Fruit fly (Drosophila melanogaster): ENCODE measurements around the gene out.
A peak's percentile ranks its signal among the peaks of the same experiment; 100 is the strongest.

out gene

dm6 chrX:19298785-19299114 lies 23.2 kb downstream of the out start (continued):
- TF ChIP-seq dati (GFP tag; IDR thresholded peaks at IDR 0.05) (0 out of 2 replicates have a peak, but pooled peaks have one; percentile 10), CG15479 (GFP tag; optimal IDR thresholded peaks at IDR 0.05) (no peak), CG12104 (GFP tag; optimal IDR thresholded peaks at IDR 0.05) (no peak), MTF-1 (GFP tag; optimal IDR thresholded peaks at IDR 0.05; ENCODE audit: borderline replicate concordance) (peak; percentile 23), cg (GFP tag; optimal IDR thresholded peaks at IDR 0.05) (no peak), mld (GFP tag; IDR thresholded peaks at IDR 0.05; ENCODE audit: partially characterized antibody) (no peak), row (GFP tag; IDR thresholded peaks at IDR 0.05) (peak; percentile 75), Dfd (GFP tag; optimal IDR thresholded peaks at IDR 0.05) (no peak), CG2116 (GFP tag; optimal IDR thresholded peaks at IDR 0.05) (no peak), CG7786 (GFP tag; optimal IDR thresholded peaks at IDR 0.05) (no peak), CG3995 (GFP tag; optimal IDR thresholded peaks at IDR 0.05) (no peak), twi (tag; optimal IDR thresholded peaks at IDR 0.05) (peak; percentile 5), bbx (GFP tag; IDR thresholded peaks at IDR 0.05; ENCODE audit: partially characterized antibody) (no peak), Hsf (GFP tag; optimal IDR thresholded peaks at IDR 0.05) (peak; percentile 32), sna (GFP tag; IDR thresholded peaks at IDR 0.05; ENCODE audit: partially characterized antibody) (no peak), CG13775 (GFP tag; optimal IDR thresholded peaks at IDR 0.05) (peak; percentile 23), hth (optimal IDR thresholded peaks at IDR 0.05) (no peak), CG31365 (tag; optimal IDR thresholded peaks at IDR 0.05) (no peak), CG10565 (GFP tag; optimal IDR thresholded peaks at IDR 0.05) (no peak), corto (GFP tag; optimal IDR thresholded peaks at IDR 0.05) (no peak), CG33557 (GFP tag; optimal IDR thresholded peaks at IDR 0.05) (no peak), peb (GFP tag; IDR thresholded peaks at IDR 0.05) (no peak), prd (optimal IDR thresholded peaks at IDR 0.05) (no peak), prd (GFP tag; IDR thresholded peaks at IDR 0.05) (peak; percentile 71), seq (GFP tag; IDR thresholded peaks at IDR 0.05) (peak; percentile 28; the same call in 1 of the 2 replicates), so (GFP tag; IDR thresholded peaks at IDR 0.05) (no peak), CG8089 (GFP tag; optimal IDR thresholded peaks at IDR 0.05) (no peak), Dp (GFP tag; optimal IDR thresholded peaks at IDR 0.05) (no peak), tup (GFP tag; optimal IDR thresholded peaks at IDR 0.05) (no peak), CG1603 (tag; optimal IDR thresholded peaks at IDR 0.05) (peak; percentile 35), Dad (GFP tag; optimal IDR thresholded peaks at IDR 0.05) (no peak), onecut (GFP tag; IDR thresholded peaks at IDR 0.05) (peak; percentile 39), CG7372 (GFP tag; IDR thresholded peaks at IDR 0.05) (0 out of 2 replicates have a peak, but pooled peaks have one; percentile 21), pita (GFP tag; optimal IDR thresholded peaks at IDR 0.05) (no peak), Fer2 (tag; optimal IDR thresholded peaks at IDR 0.05) (no peak), Hmr (GFP tag; optimal IDR thresholded peaks at IDR 0.05) (peak; percentile 11), CG2712 (tag; optimal IDR thresholded peaks at IDR 0.05) (peak; percentile 68), CG34422 (GFP tag; IDR thresholded peaks at IDR 0.05) (peak; percentile 35; the same call in 2 of the 3 replicates), CG7556 (GFP tag; optimal IDR thresholded peaks at IDR 0.05) (no peak), CG1602 (GFP tag; optimal IDR thresholded peaks at IDR 0.05) (no peak), CG1233 (GFP tag; optimal IDR thresholded peaks at IDR 0.05) (peak; percentile 33), NC2α (GFP tag; optimal IDR thresholded peaks at IDR 0.05) (no peak), salm (tag; optimal IDR thresholded peaks at IDR 0.05) (no peak), CG12071 (GFP tag; optimal IDR thresholded peaks at IDR 0.05) (peak; percentile 28), ranshi (GFP tag; IDR thresholded peaks at IDR 0.05) (peak; percentile 50; the same call in 1 of the 2 replicates), CG6813 (GFP tag; optimal IDR thresholded peaks at IDR 0.05) (no peak)

Measured in whole organism, embryonic.